Fruit fly (Drosophila melanogaster): ENCODE data around the gene Srlp.

The Srlp gene

dm6 chr3R:12448889-12449314 is 15.0 kb downstream of the Srlp start, which contains the start of gene CG18549 (continued):
- peak; percentile 99 for TF ChIP-seq ewg (GFP tag; optimal IDR thresholded peaks at IDR 0.05)
- peak; percentile 100 for TF ChIP-seq Ada2b (GFP tag; IDR thresholded peaks at IDR 0.05)
- peak; percentile 99 for TF ChIP-seq CG3407 (GFP tag; optimal IDR thresholded peaks at IDR 0.05)
- TF ChIP-seq CG10462 (GFP tag; optimal IDR thresholded peaks at IDR 0.05) = peak; percentile 99
- TF ChIP-seq Lpt (GFP tag; optimal IDR thresholded peaks at IDR 0.05) = no peak
- TF ChIP-seq shn (GFP tag; optimal IDR thresholded peaks at IDR 0.05) = peak; percentile 99
- TF ChIP-seq CG16815 (GFP tag; optimal IDR thresholded peaks at IDR 0.05) = peak; percentile 99
- peak; percentile 99 for TF ChIP-seq CG12236 (GFP tag; optimal IDR thresholded peaks at IDR 0.05)
- TF ChIP-seq CG17912 (GFP tag; optimal IDR thresholded peaks at IDR 0.05) = peak; percentile 100
- peak; percentile 99 for TF ChIP-seq Bteb2 (GFP tag; optimal IDR thresholded peaks at IDR 0.05)
- peak; percentile 99 for TF ChIP-seq CG14710 (tag; optimal IDR thresholded peaks at IDR 0.05)
- peak; percentile 96 for TF ChIP-seq CG15514 (GFP tag; optimal IDR thresholded peaks at IDR 0.05)
- TF ChIP-seq lmd (GFP tag; IDR thresholded peaks at IDR 0.05) = peak; percentile 100
- peak; percentile 100 for TF ChIP-seq nerfin-1 (tag; optimal IDR thresholded peaks at IDR 0.05)
- peak; percentile 100 for TF ChIP-seq ara (GFP tag; IDR thresholded peaks at IDR 0.05)
- TF ChIP-seq ftz-f1 (GFP tag; optimal IDR thresholded peaks at IDR 0.05) = peak; percentile 94
- peak; percentile 99 for TF ChIP-seq slp2 (GFP tag; optimal IDR thresholded peaks at IDR 0.05)
- TF ChIP-seq CG11695 (GFP tag; IDR thresholded peaks at IDR 0.05) = peak; percentile 100
- peak; percentile 97 for TF ChIP-seq emc (GFP tag; optimal IDR thresholded peaks at IDR 0.05)
- peak; percentile 100 for TF ChIP-seq CG2199 (GFP tag; IDR thresholded peaks at IDR 0.05)
- peak; percentile 100 for TF ChIP-seq CG7839 (tag; optimal IDR thresholded peaks at IDR 0.05)
- peak; percentile 99 for TF ChIP-seq NK7.1 (GFP tag; optimal IDR thresholded peaks at IDR 0.05)
- peak; percentile 98 for TF ChIP-seq zfh2 (GFP tag; optimal IDR thresholded peaks at IDR 0.05)
- TF ChIP-seq Dek (tag; optimal IDR thresholded peaks at IDR 0.05) = peak; percentile 100
- TF ChIP-seq sob (GFP tag; IDR thresholded peaks at IDR 0.05) = peak; percentile 100
- peak; percentile 96 for TF ChIP-seq TFAM (GFP tag; optimal IDR thresholded peaks at IDR 0.05)
- peak; percentile 99 for TF ChIP-seq CG6175 (GFP tag; IDR thresholded peaks at IDR 0.05)
- TF ChIP-seq CG14014 (GFP tag; IDR thresholded peaks at IDR 0.05) = peak; percentile 100
- TF ChIP-seq Abd-B (GFP tag; optimal IDR thresholded peaks at IDR 0.05) = peak; percentile 100
- TF ChIP-seq slbo (GFP tag; IDR thresholded peaks at IDR 0.05) = peak; percentile 100
- TF ChIP-seq corto (GFP tag; optimal IDR thresholded peaks at IDR 0.05) = peak; percentile 100
- TF ChIP-seq Sry-β (GFP tag; optimal IDR thresholded peaks at IDR 0.05) = peak; percentile 83
- peak; percentile 64; the same call in 1 of the 2 replicates for TF ChIP-seq nerfin-2 (GFP tag; IDR thresholded peaks at IDR 0.05; ENCODE audit: partially characterized antibody)
- TF ChIP-seq Eip74EF (GFP tag; optimal IDR thresholded peaks at IDR 0.05) = peak in 1 of 2 experiments; percentile 100
- no peak for TF ChIP-seq Hr39 (optimal IDR thresholded peaks at IDR 0.05)
- no peak for TF ChIP-seq cad (GFP tag; optimal IDR thresholded peaks at IDR 0.05)
- peak; percentile 100 for TF ChIP-seq ems (GFP tag; optimal IDR thresholded peaks at IDR 0.05)
- TF ChIP-seq Xbp1 (GFP tag; optimal IDR thresholded peaks at IDR 0.05) = peak; percentile 100
- TF ChIP-seq tio (GFP tag; optimal IDR thresholded peaks at IDR 0.05) = peak; percentile 99
- TF ChIP-seq CG4707 (GFP tag; optimal IDR thresholded peaks at IDR 0.05) = peak; percentile 99
- peak; percentile 91 for TF ChIP-seq Neu2 (GFP tag; optimal IDR thresholded peaks at IDR 0.05; ENCODE audit: borderline replicate concordance)
- TF ChIP-seq Rx (GFP tag; IDR thresholded peaks at IDR 0.05) = peak; percentile 99
- peak; percentile 96 for TF ChIP-seq Bdp1 (GFP tag; optimal IDR thresholded peaks at IDR 0.05)
- TF ChIP-seq jigr1 (GFP tag; IDR thresholded peaks at IDR 0.05) = peak; percentile 99
- TF ChIP-seq H15 (GFP tag; IDR thresholded peaks at IDR 0.05) = peak; percentile 100
- TF ChIP-seq tll (GFP tag; optimal IDR thresholded peaks at IDR 0.05) = peak in 1 of 2 experiments; percentile 89
- peak; percentile 99 for TF ChIP-seq slou (GFP tag; optimal IDR thresholded peaks at IDR 0.05)
- TF ChIP-seq pb (GFP tag; optimal IDR thresholded peaks at IDR 0.05) = peak; percentile 98
- TF ChIP-seq p53 (GFP tag; optimal IDR thresholded peaks at IDR 0.05) = peak; percentile 96
- TF ChIP-seq CG13287 (GFP tag; IDR thresholded peaks at IDR 0.05; ENCODE audit: partially characterized antibody) = peak; percentile 88
- peak; percentile 97 for TF ChIP-seq CG11560 (tag; IDR thresholded peaks at IDR 0.05)
